Fruit fly (Drosophila melanogaster): ENCODE data around the gene CG7227.
"Not testable (repeated sequence)": the region's sequence is repeated elsewhere in the genome, so short reads cannot be mapped to it uniquely, and the experiment has no call there.

- not testable (repeated sequence) for TF ChIP-seq Clk, ovo, Hr96, CG7045 (GFP tag; optimal IDR thresholded peaks at IDR 0.05)
These were observed 14.3 kb downstream of the CG7227 start, which contains the start of gene CG7231 for dm6 chr2L:7983646-7984045.
